Fruit fly (Drosophila melanogaster) whole organism, embryonic: ENCODE data around the gene CG7497.

Source experiments
- Abd-B ChIP-seq: fragments of 200-800 bp; sonication (Bioruptor generic); optimal IDR thresholded peaks from 2 replicates; lab custom pipeline; 2018; ENCODE audit warnings: missing biosample characterization, mild to moderate bottlenecking, missing genetic modification characterization, moderate library complexity
- Atf6 ChIP-seq: fragments of 200-800 bp; sonication (Bioruptor generic); IDR thresholded peaks from 2 replicates; pipeline ENCODE4 v1.3.6; 2022; ENCODE audit warnings: missing biosample characterization, missing genetic modification characterization
- CG10462 ChIP-seq: fragments of 200-800 bp; sonication (Bioruptor generic); optimal IDR thresholded peaks from 2 replicates; lab custom pipeline; 2016; ENCODE audit warnings: missing biosample characterization, missing genetic modification characterization
- CG10543 ChIP-seq: fragments of 200-800 bp; sonication (Bioruptor generic); optimal IDR thresholded peaks from 3 replicates; lab custom pipeline; 2017; ENCODE audit warnings: missing biosample characterization, mild to moderate bottlenecking, missing genetic modification characterization, moderate library complexity
- CG11723 ChIP-seq: fragments of 200-800 bp; sonication (Bioruptor generic); optimal IDR thresholded peaks from 2 replicates; lab custom pipeline; 2017; ENCODE audit warnings: missing biosample characterization, mild to moderate bottlenecking, missing genetic modification characterization
- CG14667 ChIP-seq: fragments of 200-800 bp; sonication (Bioruptor generic); IDR thresholded peaks from 2 replicates; pipeline ENCODE4 v1.3.6; 2022; ENCODE audit warnings: missing biosample characterization, missing genetic modification characterization
- CG14710 ChIP-seq: fragments of 200-800 bp; sonication (Bioruptor generic); optimal IDR thresholded peaks from 3 replicates; lab custom pipeline; 2019; ENCODE audit warnings: missing biosample characterization, mild to moderate bottlenecking, missing genetic modification characterization, moderate library complexity
- CG1603 ChIP-seq: fragments of 200-800 bp; sonication (Bioruptor generic); optimal IDR thresholded peaks from 2 replicates; lab custom pipeline; 2019; ENCODE audit warnings: missing biosample characterization, mild to moderate bottlenecking, missing genetic modification characterization, moderate library complexity
- CG1647 ChIP-seq: fragments of 200-800 bp; sonication (Bioruptor generic); optimal IDR thresholded peaks from 3 replicates; lab custom pipeline; 2016; ENCODE audit warnings: missing biosample characterization, missing genetic modification characterization
- CG17186 ChIP-seq: fragments of 200-800 bp; sonication (Bioruptor generic); optimal IDR thresholded peaks from 3 replicates; lab custom pipeline; 2017; ENCODE audit warnings: missing biosample characterization, missing genetic modification reagents, missing genetic modification characterization
- CG18262 ChIP-seq: fragments of 200-800 bp; optimal IDR thresholded peaks from 3 replicates; lab custom pipeline; 2019; ENCODE audit warnings: missing biosample characterization, mild to moderate bottlenecking, missing genetic modification characterization, moderate library complexity
- CG2199 ChIP-seq: fragments of 200-800 bp; sonication (Bioruptor generic); IDR thresholded peaks from 3 replicates; pipeline ENCODE4 v1.3.6; 2022; ENCODE audit warnings: missing biosample characterization, missing genetic modification characterization
- CG31388 ChIP-seq: fragments of 200-800 bp; sonication (Bioruptor generic); optimal IDR thresholded peaks from 2 replicates; lab custom pipeline; 2016; ENCODE audit warnings: missing biosample characterization, missing genetic modification characterization
- CG34224 ChIP-seq: fragments of 200-800 bp; sonication (Bioruptor generic); IDR thresholded peaks from 3 replicates; pipeline ENCODE4 v1.3.6; 2022; ENCODE audit warnings: missing biosample characterization, missing genetic modification characterization; ENCODE audit not compliant: partially characterized antibody
- CG34422 ChIP-seq: fragments of 200-800 bp; sonication (Bioruptor generic); IDR thresholded peaks from 3 replicates; pipeline ENCODE4 v1.3.6; 2022; ENCODE audit warnings: missing biosample characterization, missing genetic modification characterization
- CG6689 ChIP-seq: fragments of 200-800 bp; sonication (Bioruptor generic); IDR thresholded peaks from 2 replicates; pipeline ENCODE4 v1.3.6; 2022; ENCODE audit warnings: missing biosample characterization, missing genetic modification characterization
- CG6791 ChIP-seq: fragments of 200-800 bp; sonication (Bioruptor generic); IDR thresholded peaks from 3 replicates; pipeline ENCODE4 v1.3.6; 2022; ENCODE audit warnings: missing biosample characterization, missing genetic modification characterization; ENCODE audit not compliant: partially characterized antibody
- CG8359 ChIP-seq: fragments of 200-800 bp; sonication (Bioruptor generic); optimal IDR thresholded peaks from 2 replicates; lab custom pipeline; 2017; ENCODE audit warnings: missing biosample characterization, mild to moderate bottlenecking, missing genetic modification characterization, borderline replicate concordance
- CTCF ChIP-seq: fragments of 200-800 bp; sonication (Bioruptor generic); optimal IDR thresholded peaks from 2 replicates; lab custom pipeline; 2017; ENCODE audit warnings: missing biosample characterization, mild to moderate bottlenecking, missing genetic modification characterization, moderate library complexity
- Fer3 ChIP-seq: fragments of 200-800 bp; sonication (Bioruptor generic); optimal IDR thresholded peaks from 2 replicates; lab custom pipeline; 2018; ENCODE audit warnings: missing biosample characterization, mild to moderate bottlenecking, missing genetic modification characterization, moderate library complexity
- H15 ChIP-seq: fragments of 200-800 bp; sonication (Bioruptor generic); IDR thresholded peaks from 3 replicates; pipeline ENCODE4 v1.3.6; 2022; ENCODE audit warnings: missing biosample characterization, missing genetic modification characterization
- HLH4C ChIP-seq: fragments of 200-800 bp; sonication (Bioruptor generic); IDR thresholded peaks from 3 replicates; pipeline ENCODE4 v1.3.6; 2022; ENCODE audit warnings: missing biosample characterization, missing genetic modification characterization; ENCODE audit not compliant: partially characterized antibody
- HLH54F ChIP-seq: fragments of 200-800 bp; sonication (Bioruptor generic); optimal IDR thresholded peaks from 3 replicates; lab custom pipeline; 2016; ENCODE audit warnings: missing biosample characterization, missing genetic modification characterization
- Hmx ChIP-seq: fragments of 200-800 bp; sonication (Bioruptor generic); optimal IDR thresholded peaks from 2 replicates; lab custom pipeline; 2016; ENCODE audit warnings: missing biosample characterization, missing genetic modification characterization
- Max ChIP-seq: fragments of 200-800 bp; sonication (Bioruptor generic); optimal IDR thresholded peaks from 2 replicates; lab custom pipeline; 2016; ENCODE audit warnings: missing biosample characterization, mild to moderate bottlenecking, missing genetic modification characterization
- Myb ChIP-seq: fragments of 200-800 bp; sonication (Bioruptor generic); optimal IDR thresholded peaks from 2 replicates; lab custom pipeline; 2016; ENCODE audit warnings: missing biosample characterization, missing genetic modification characterization
- Optix ChIP-seq: fragments of 200-800 bp; sonication (Bioruptor generic); IDR thresholded peaks from 3 replicates; pipeline ENCODE4 v1.3.6; 2022; ENCODE audit warnings: missing biosample characterization, missing genetic modification characterization
- Ptx1 ChIP-seq: fragments of 200-800 bp; sonication (Bioruptor generic); IDR thresholded peaks from 2 replicates; pipeline ENCODE4 v1.3.6; 2022; ENCODE audit warnings: missing biosample characterization, missing genetic modification characterization
- Tbp ChIP-seq: fragments of >200 bp; optimal IDR thresholded peaks from 2 replicates; lab custom pipeline; 2018; ENCODE audit warnings: missing biosample characterization, missing genetic modification characterization
- Trl ChIP-seq, 3 experiments: fragments of >200 bp in 2 of 3; fragments of 200-800 bp in 1 of 3; sonication (Bioruptor generic) in 1 of 3; optimal IDR thresholded peaks; 2 replicates in 1 of 3; 3 replicates in 2 of 3; lab custom pipeline; 2016 to 2017; ENCODE audit warnings: missing biosample characterization in 1 of 3, missing genetic modification characterization in 1 of 3
- abd-A ChIP-seq: fragments of 200-800 bp; sonication (Bioruptor generic); optimal IDR thresholded peaks from 3 replicates; lab custom pipeline; 2019; ENCODE audit warnings: missing biosample characterization, mild to moderate bottlenecking, missing genetic modification characterization, moderate library complexity
- br ChIP-seq: fragments of >200 bp; optimal IDR thresholded peaks from 2 replicates; lab custom pipeline; 2017
- chn ChIP-seq: fragments of 200-800 bp; sonication (Bioruptor generic); optimal IDR thresholded peaks from 2 replicates; lab custom pipeline; 2016; ENCODE audit warnings: missing biosample characterization, missing genetic modification characterization
- croc ChIP-seq: fragments of 200-800 bp; sonication (Bioruptor generic); conservative IDR thresholded peaks from 3 replicates; pipeline ENCODE4 v1.3.6; 2022; ENCODE audit warnings: missing biosample characterization, missing genetic modification characterization
- crol ChIP-seq: fragments of 200-800 bp; sonication (Bioruptor generic); IDR thresholded peaks from 2 replicates; pipeline ENCODE4 v1.3.6; 2022; ENCODE audit warnings: missing biosample characterization, missing genetic modification characterization
- exex ChIP-seq: fragments of 200-800 bp; sonication (Bioruptor generic); optimal IDR thresholded peaks from 4 replicates; lab custom pipeline; 2018; ENCODE audit warnings: missing biosample characterization, mild to moderate bottlenecking, missing genetic modification characterization, moderate library complexity
- inv ChIP-seq: fragments of 200-800 bp; sonication (Bioruptor generic); IDR thresholded peaks from 2 replicates; pipeline ENCODE4 v1.3.6; 2022; ENCODE audit warnings: missing biosample characterization, missing genetic modification characterization; ENCODE audit not compliant: partially characterized antibody
- jigr1 ChIP-seq: fragments of 200-800 bp; sonication (Bioruptor generic); IDR thresholded peaks from 3 replicates; pipeline ENCODE4 v1.3.6; 2022; ENCODE audit warnings: missing biosample characterization, missing genetic modification characterization
- jumu ChIP-seq: fragments of 200-800 bp; sonication (Bioruptor generic); optimal IDR thresholded peaks from 3 replicates; lab custom pipeline; 2016; ENCODE audit warnings: missing biosample characterization, missing genetic modification characterization
- lilli ChIP-seq: fragments of 200-800 bp; sonication (Bioruptor generic); optimal IDR thresholded peaks from 3 replicates; lab custom pipeline; 2016; ENCODE audit warnings: missing biosample characterization, missing genetic modification characterization
- mld ChIP-seq: fragments of 200-800 bp; sonication (Bioruptor generic); IDR thresholded peaks from 3 replicates; pipeline ENCODE4 v1.3.6; 2022; ENCODE audit warnings: missing biosample characterization, missing genetic modification characterization; ENCODE audit not compliant: partially characterized antibody
- otp ChIP-seq: fragments of 200-800 bp; sonication (Bioruptor generic); IDR thresholded peaks from 3 replicates; pipeline ENCODE4, ENCODE4 v1.3.6; 2022; ENCODE audit warnings: missing biosample characterization, missing genetic modification characterization
- peb ChIP-seq: fragments of 200-800 bp; sonication (Bioruptor generic); IDR thresholded peaks from 2 replicates; pipeline ENCODE4 v1.3.6; 2022; ENCODE audit warnings: missing biosample characterization, missing genetic modification characterization
- pfk ChIP-seq: fragments of 200-800 bp; sonication (Bioruptor generic); optimal IDR thresholded peaks from 2 replicates; lab custom pipeline; 2018; ENCODE audit warnings: missing biosample characterization, mild to moderate bottlenecking, missing genetic modification characterization, moderate library complexity
- psq ChIP-seq: fragments of 200-800 bp; sonication (Bioruptor generic); optimal IDR thresholded peaks from 2 replicates; lab custom pipeline; 2017; ENCODE audit warnings: missing biosample characterization, missing genetic modification characterization
- pum ChIP-seq: fragments of 200-800 bp; sonication (Bioruptor generic); optimal IDR thresholded peaks from 2 replicates; lab custom pipeline; 2016; ENCODE audit warnings: missing biosample characterization, missing genetic modification characterization
- slp2 ChIP-seq: fragments of 200-800 bp; sonication (Bioruptor generic); optimal IDR thresholded peaks from 2 replicates; lab custom pipeline; 2016; ENCODE audit warnings: missing biosample characterization, missing genetic modification characterization
- sna ChIP-seq: fragments of 200-800 bp; sonication (Bioruptor generic); IDR thresholded peaks from 2 replicates; pipeline ENCODE4 v1.3.6; 2022; ENCODE audit warnings: missing biosample characterization, missing genetic modification characterization; ENCODE audit not compliant: partially characterized antibody
- usp ChIP-seq: fragments of >200 bp; optimal IDR thresholded peaks from 2 replicates; lab custom pipeline; 2017; ENCODE audit warnings: missing biosample characterization, missing genetic modification characterization
- wek ChIP-seq: fragments of 200-800 bp; sonication (Bioruptor generic); optimal IDR thresholded peaks from 3 replicates; lab custom pipeline; 2018; ENCODE audit warnings: missing biosample characterization, mild to moderate bottlenecking, missing genetic modification characterization, moderate library complexity
- zf30C ChIP-seq: fragments of 200-800 bp; sonication (Bioruptor generic); optimal IDR thresholded peaks from 3 replicates; lab custom pipeline; 2018; ENCODE audit warnings: missing biosample characterization, mild to moderate bottlenecking, missing genetic modification characterization

The CG7497 gene

DNA sequence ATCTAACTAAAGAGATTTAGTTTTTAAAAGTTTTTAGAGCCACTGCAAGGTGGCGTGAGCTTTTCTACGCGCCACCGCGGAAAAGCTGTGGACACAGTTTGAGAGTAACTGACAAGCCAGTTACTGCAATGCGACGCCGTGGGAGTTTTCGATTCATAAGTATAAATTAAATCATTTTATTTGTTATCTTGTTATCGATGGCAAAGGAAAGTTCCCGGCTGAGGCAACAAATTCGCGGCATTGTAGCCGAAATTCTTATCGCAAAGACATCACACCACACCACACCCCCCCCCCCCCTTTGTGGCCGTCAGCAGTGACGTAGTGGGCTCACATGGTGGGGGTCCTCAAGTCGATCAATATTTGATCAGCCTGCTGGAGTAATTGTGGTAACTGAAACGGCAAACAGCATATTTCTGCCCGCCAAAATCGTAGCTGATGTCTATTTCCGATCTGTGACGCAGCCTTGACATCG is 22.6 kb downstream of the CG7497 start (continued):
- TF ChIP-seq otp (0 out of 3 replicates have a peak, but pooled peaks have one; percentile 32), br (lab: Kevin White, UChicago) (no peak), Tbp (GFP tag; lab: Kevin White, UChicago) (no peak), chn (no peak), CG11723 (GFP tag; lab: Kevin White, UChicago) (no peak), Abd-B (GFP tag; lab: Kevin White, UChicago) (no peak), usp (no peak), CG6791 (GFP tag; lab: Robert Waterston, UW) (no peak), mld (no peak), psq (GFP tag; lab: Kevin White, UChicago) (peak; percentile 5), exex (tag; lab: Kevin White, UChicago) (peak; percentile 47), pfk (GFP tag; lab: Kevin White, UChicago) (peak; percentile 55), CTCF (GFP tag; lab: Kevin White, UChicago) (peak; percentile 66), Trl (optimal IDR thresholded peaks at IDR 0.05; lab: Kevin White, UChicago) (no peak), Trl (GFP tag; optimal IDR thresholded peaks at IDR 0.05; lab: Kevin White, UChicago) (no peak), Ptx1 (GFP tag; lab: Robert Waterston, UW) (no peak), CG8359 (GFP tag; lab: Kevin White, UChicago) (no peak), CG10462 (GFP tag; lab: Kevin White, UChicago) (no peak), CG18262 (tag; lab: Kevin White, UChicago) (no peak), Hmx (GFP tag; lab: Kevin White, UChicago) (no peak), CG14667 (GFP tag; lab: Robert Waterston, UW) (no peak), croc (no peak), lilli (GFP tag; lab: Kevin White, UChicago) (no peak), abd-A (tag; lab: Kevin White, UChicago) (peak; percentile 28), CG31388 (GFP tag; lab: Kevin White, UChicago) (no peak), crol (GFP tag; lab: Robert Waterston, UW) (peak; percentile 89), CG10543 (GFP tag; lab: Kevin White, UChicago) (peak; percentile 87), pum (no peak), sna (GFP tag; lab: Robert Waterston, UW) (no peak), slp2 (GFP tag; lab: Kevin White, UChicago) (no peak), CG6689 (no peak), H15 (GFP tag; lab: Robert Waterston, UW) (no peak), wek (peak; percentile 34), CG17186 (GFP tag; lab: Kevin White, UChicago) (no peak), Myb (no peak), CG34422 (GFP tag; lab: Robert Waterston, UW) (peak; percentile 43; the same call in 1 of the 3 replicates), CG14710 (tag; lab: Kevin White, UChicago) (peak; percentile 0), HLH54F (GFP tag; lab: Kevin White, UChicago) (no peak), inv (no peak), CG34224 (GFP tag; lab: Robert Waterston, UW) (no peak), CG1647 (GFP tag; lab: Kevin White, UChicago) (no peak), peb (GFP tag; lab: Robert Waterston, UW) (no peak), CG1603 (tag; lab: Kevin White, UChicago) (peak; percentile 62), Fer3 (tag; lab: Kevin White, UChicago) (peak; percentile 38), jumu (no peak), zf30C (GFP tag; lab: Kevin White, UChicago) (no peak), Atf6 (peak; percentile 62; the same call in 1 of the 2 replicates), Max (GFP tag; lab: Kevin White, UChicago) (no peak), CG2199 (peak; percentile 54; the same call in 1 of the 3 replicates), jigr1 (no peak), Optix (GFP tag; lab: Robert Waterston, UW) (peak; percentile 32; the same call in 1 of the 3 replicates), HLH4C (GFP tag; lab: Robert Waterston, UW) (0 out of 3 replicates have a peak, but pooled peaks have one; percentile 16)
